Fruit fly (Drosophila melanogaster) S2 (cell line): ENCODE data around the gene CG14731.

Experiments used
- CG8478 ChIP-seq: fragments of >200 bp; optimal IDR thresholded peaks from 2 replicates; lab custom pipeline; 2018
- CTCF ChIP-seq, 2 experiments: fragments of >200 bp; optimal IDR thresholded peaks; 2 replicates each; lab custom pipeline; 2018

dm6 chr3R:11978278-11978677 lies 47.2 kb downstream of the CG14731 start:
- TF ChIP-seq CTCF (optimal IDR thresholded peaks at IDR 0.05; lab: Kevin White, UChicago): no peak
- no peak for TF ChIP-seq CG8478 (lab: Kevin White, UChicago)
